Fruit fly (Drosophila melanogaster) whole organism, prepupa: ENCODE results near the gene S6k.

ENCODE experiments used
- Blimp-1 ChIP-seq: fragments of 200-800 bp; sonication (Bioruptor generic); optimal IDR thresholded peaks from 3 replicates; lab custom pipeline; 2017; ENCODE audit warnings: missing biosample characterization, missing genetic modification characterization, mild to moderate bottlenecking, moderate library complexity, missing genetic modification reagents
- CG10631 ChIP-seq: fragments of 200-800 bp; sonication (Bioruptor generic); optimal IDR thresholded peaks from 2 replicates; lab custom pipeline; 2016; ENCODE audit warnings: missing biosample characterization, missing genetic modification characterization
- CG11762 ChIP-seq: fragments of 200-800 bp; sonication (Bioruptor generic); optimal IDR thresholded peaks from 3 replicates; lab custom pipeline; 2016; ENCODE audit warnings: missing biosample characterization, missing genetic modification characterization; ENCODE audit not compliant: insufficient read depth
- CG16779 ChIP-seq: fragments of 200-800 bp; sonication (Bioruptor generic); optimal IDR thresholded peaks from 3 replicates; lab custom pipeline; 2017; ENCODE audit warnings: missing biosample characterization, mild to moderate bottlenecking, missing genetic modification characterization
- CG3919 ChIP-seq: fragments of 200-800 bp; sonication (Bioruptor generic); optimal IDR thresholded peaks from 3 replicates; lab custom pipeline; 2016; ENCODE audit warnings: missing biosample characterization, missing genetic modification characterization
- CG6808 ChIP-seq: fragments of 200-800 bp; sonication (Bioruptor generic); optimal IDR thresholded peaks from 3 replicates; lab custom pipeline; 2017; ENCODE audit warnings: missing biosample characterization, missing genetic modification characterization, mild to moderate bottlenecking, moderate library complexity, missing genetic modification reagents
- CG8319 ChIP-seq: fragments of 200-800 bp; sonication (Bioruptor generic); optimal IDR thresholded peaks from 3 replicates; lab custom pipeline; 2016; ENCODE audit warnings: missing biosample characterization, missing genetic modification characterization
- Eip78C ChIP-seq: fragments of 200-800 bp; sonication (Bioruptor generic); peaks from one replicate; lab custom pipeline; 2016; ENCODE audit warnings: missing biosample characterization, missing genetic modification characterization
- Gug ChIP-seq: fragments of 200-800 bp; sonication (Bioruptor generic); IDR thresholded peaks from 2 replicates; pipeline ENCODE4 v1.3.6; 2022; ENCODE audit warnings: missing biosample characterization, missing genetic modification characterization
- Hr39 ChIP-seq: fragments of 200-800 bp; sonication (Bioruptor generic); optimal IDR thresholded peaks from 2 replicates; lab custom pipeline; 2016; ENCODE audit warnings: missing biosample characterization, missing genetic modification characterization
- achi ChIP-seq: fragments of 200-800 bp; sonication (Bioruptor generic); optimal IDR thresholded peaks from 3 replicates; lab custom pipeline; 2016; ENCODE audit warnings: missing biosample characterization, missing genetic modification characterization
- eg ChIP-seq: fragments of 200-800 bp; sonication (Bioruptor generic); IDR thresholded peaks from 3 replicates; pipeline ENCODE4 v1.3.6; 2022; ENCODE audit warnings: missing biosample characterization, missing genetic modification characterization
- vri ChIP-seq: fragments of 200-800 bp; sonication (Bioruptor generic); optimal IDR thresholded peaks from 3 replicates; lab custom pipeline; 2016; ENCODE audit warnings: missing biosample characterization, mild to moderate bottlenecking, missing genetic modification characterization

DNA sequence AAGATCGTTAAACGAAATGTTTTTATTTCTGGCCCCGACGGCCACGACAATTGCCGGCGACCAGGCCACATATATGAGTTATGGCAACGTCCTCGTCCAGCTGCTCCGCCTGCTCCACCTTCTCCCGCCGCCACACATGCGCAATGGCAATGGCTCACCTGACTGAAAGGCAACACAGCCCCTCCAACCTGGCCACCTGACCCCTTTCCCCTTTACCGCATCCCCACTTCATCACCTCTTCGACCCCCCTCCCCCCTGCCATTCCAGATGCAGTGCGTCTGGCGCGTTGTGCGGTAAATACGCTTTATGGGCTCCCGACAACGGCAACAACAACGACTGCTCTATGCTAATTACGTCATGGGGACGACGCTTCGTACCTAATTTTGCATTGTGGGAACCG is 23.0 kb upstream of the S6k start:
- TF ChIP-seq CG6808 (GFP tag; lab: Kevin White, UChicago) = no peak
- no peak for TF ChIP-seq CG8319 (GFP tag; lab: Kevin White, UChicago)
- no peak for TF ChIP-seq achi (GFP tag; lab: Kevin White, UChicago)
- no peak for TF ChIP-seq Hr39 (GFP tag; lab: Kevin White, UChicago)
- no peak for TF ChIP-seq CG11762
- TF ChIP-seq CG3919 (GFP tag; lab: Kevin White, UChicago) = no peak
- no peak for TF ChIP-seq Eip78C
- TF ChIP-seq Gug (GFP tag; lab: Robert Waterston, UW) = no peak
- TF ChIP-seq eg (GFP tag; lab: Robert Waterston, UW) = peak; percentile 47; the same call in 1 of the 3 replicates
- TF ChIP-seq CG16779 (tag; lab: Kevin White, UChicago) = no peak
- no peak for TF ChIP-seq Blimp-1 (GFP tag; lab: Kevin White, UChicago)
- no peak for TF ChIP-seq CG10631
- TF ChIP-seq vri = no peak
